Fruit fly (Drosophila melanogaster): ENCODE measurements around the gene CG11560.

The CG11560 gene

DNA sequence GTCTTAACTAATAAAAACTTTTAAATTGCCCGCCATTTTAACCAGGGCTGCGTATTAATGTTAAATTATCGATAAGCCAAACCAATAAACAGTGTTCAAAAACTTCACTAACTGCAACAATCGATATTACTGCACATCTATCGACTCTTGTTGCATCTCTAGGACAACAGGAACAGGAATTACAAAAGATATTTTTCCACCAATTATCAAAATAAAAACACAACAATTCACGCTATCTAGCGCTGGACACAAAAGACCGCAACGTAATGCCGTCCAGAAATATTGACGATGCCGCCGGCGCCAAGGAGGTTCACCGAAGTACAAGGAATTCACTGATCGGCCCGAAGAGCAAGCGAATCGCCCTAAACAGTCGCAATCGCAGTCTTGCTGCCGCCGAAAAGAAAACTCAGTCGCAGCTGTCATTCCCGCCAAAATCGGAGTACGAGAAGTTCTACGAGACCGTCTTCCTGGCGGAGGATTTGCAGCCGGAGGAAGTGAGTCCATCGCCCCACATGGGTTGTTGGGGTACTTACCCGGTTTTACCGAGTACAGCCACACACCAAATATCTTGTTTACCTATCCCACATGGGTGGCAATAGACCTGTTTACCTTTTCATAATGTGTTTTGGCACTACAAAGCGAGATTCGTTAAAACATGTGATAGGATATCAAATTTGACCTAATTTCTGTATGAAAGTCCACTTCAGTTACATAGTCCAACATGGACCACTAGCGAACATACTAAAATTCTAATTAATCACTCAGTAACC, 3.7 kb upstream of the CG11560 start, which contains the start of gene vers:
Gene vers (plus strand): TSS at position 136 of the 770 bp plus-strand sequence.
- TF ChIP-seq Sin3A (optimal IDR thresholded peaks at IDR 0.05) (no peak), Myc (optimal IDR thresholded peaks at IDR 0.05) (no peak), psq (optimal IDR thresholded peaks at IDR 0.05) (no peak)

- TF ChIP-seq insv (optimal IDR thresholded peaks at IDR 0.05) (no peak), Myc (optimal IDR thresholded peaks at IDR 0.05) (no peak), ttk (optimal IDR thresholded peaks at IDR 0.05) (no peak), Sin3A (optimal IDR thresholded peaks at IDR 0.05) (no peak), psq (optimal IDR thresholded peaks at IDR 0.05) (no peak)
Observed at dm6 chr3L:12118156-12118555, 1.7 kb upstream of the CG11560 start, which contains the start of gene ssp. Gene ssp, plus strand, starts transcription at chr3L:12118257.

- no peak for TF ChIP-seq Sin3A (optimal IDR thresholded peaks at IDR 0.05)
- TF ChIP-seq Myc (optimal IDR thresholded peaks at IDR 0.05) = no peak
- no peak for TF ChIP-seq insv (optimal IDR thresholded peaks at IDR 0.05)
- no peak for TF ChIP-seq h (optimal IDR thresholded peaks at IDR 0.05)
- no peak for TF ChIP-seq ttk (optimal IDR thresholded peaks at IDR 0.05)
- no peak for TF ChIP-seq psq (optimal IDR thresholded peaks at IDR 0.05)
Observed at dm6 chr3L:12118631-12119030, 1.2 kb upstream of the CG11560 start.

- TF ChIP-seq ttk (optimal IDR thresholded peaks at IDR 0.05) = no peak
- TF ChIP-seq Myc (optimal IDR thresholded peaks at IDR 0.05) = no peak
- TF ChIP-seq Sin3A (optimal IDR thresholded peaks at IDR 0.05) = no peak
- no peak for TF ChIP-seq insv (optimal IDR thresholded peaks at IDR 0.05)
- TF ChIP-seq h (optimal IDR thresholded peaks at IDR 0.05) = no peak
- no peak for TF ChIP-seq psq (optimal IDR thresholded peaks at IDR 0.05)
Observed at dm6 chr3L:12122891-12123290, 3.1 kb downstream of the CG11560 start.

- TF ChIP-seq ttk (optimal IDR thresholded peaks at IDR 0.05) = no peak
- TF ChIP-seq insv (optimal IDR thresholded peaks at IDR 0.05) = no peak
- TF ChIP-seq Myc (optimal IDR thresholded peaks at IDR 0.05) = no peak
- TF ChIP-seq psq (optimal IDR thresholded peaks at IDR 0.05) = no peak
- TF ChIP-seq h (optimal IDR thresholded peaks at IDR 0.05) = no peak
- TF ChIP-seq Sin3A (optimal IDR thresholded peaks at IDR 0.05) = no peak
Observed at dm6 chr3L:12124138-12124583, 4.3 kb downstream of the CG11560 start.

dm6 chr3L:12124975-12125374, 5.2 kb downstream of the CG11560 start, which contains the start of gene yps:
Gene yps, minus strand, starts transcription at chr3L:12125150.
- TF ChIP-seq Sin3A (optimal IDR thresholded peaks at IDR 0.05) = no peak
- TF ChIP-seq Myc (optimal IDR thresholded peaks at IDR 0.05) = no peak
- TF ChIP-seq psq (optimal IDR thresholded peaks at IDR 0.05) = no peak
- TF ChIP-seq h (optimal IDR thresholded peaks at IDR 0.05) = no peak
- no peak for TF ChIP-seq insv (optimal IDR thresholded peaks at IDR 0.05)
- TF ChIP-seq ttk (optimal IDR thresholded peaks at IDR 0.05) = no peak

DNA sequence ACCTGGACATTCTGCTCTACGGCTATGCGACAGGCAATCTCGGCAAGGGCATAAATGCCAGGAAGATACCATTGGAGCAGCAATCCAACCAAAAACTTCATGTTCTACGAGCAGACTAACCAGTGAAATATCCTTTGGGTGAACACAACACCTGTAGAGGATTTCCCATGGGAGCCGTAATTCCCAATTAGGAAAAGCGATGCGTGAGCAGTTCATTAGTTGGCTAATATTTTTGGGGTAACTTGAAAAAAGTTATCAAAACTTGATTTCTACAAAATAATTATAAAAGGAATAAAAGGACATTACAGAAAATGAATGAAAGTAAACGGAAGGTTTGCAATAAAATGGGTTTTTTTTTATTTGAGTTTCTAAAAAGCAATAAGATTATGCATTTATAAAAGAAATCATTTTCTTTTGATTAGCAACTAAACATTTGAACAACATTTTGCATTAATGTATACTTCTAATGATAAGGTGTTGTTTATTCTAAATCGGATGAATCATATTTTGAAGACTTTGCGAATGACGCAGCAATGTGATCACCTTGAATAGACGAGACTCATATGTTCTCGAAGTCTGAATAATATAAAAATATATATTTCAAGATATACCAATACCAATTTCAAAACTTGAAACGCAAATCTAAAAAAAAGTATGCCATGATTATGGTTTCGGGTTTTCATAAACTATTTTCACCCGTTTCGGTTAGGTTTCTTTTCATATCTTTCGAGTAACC, 7.6 kb downstream of the CG11560 start, which contains the start of the genes Ir68b and CG34241:
Gene Ir68b (minus strand): TSS at position 101 of the 736 bp plus-strand sequence.
Gene CG34241 (plus strand): TSS at position 686 of the 736 bp plus-strand sequence.
- TF ChIP-seq h (optimal IDR thresholded peaks at IDR 0.05) (no peak), Sin3A (optimal IDR thresholded peaks at IDR 0.05) (no peak), insv (optimal IDR thresholded peaks at IDR 0.05) (no peak), ttk (optimal IDR thresholded peaks at IDR 0.05) (no peak)

dm6 chr3L:12129111-12129510, 9.3 kb downstream of the CG11560 start, which contains the start of gene Lsp2:
Gene Lsp2, plus strand, starts transcription at chr3L:12129393.
- no peak for TF ChIP-seq psq (optimal IDR thresholded peaks at IDR 0.05)
- TF ChIP-seq ttk (optimal IDR thresholded peaks at IDR 0.05) = no peak
- no peak for TF ChIP-seq insv (optimal IDR thresholded peaks at IDR 0.05)
- no peak for TF ChIP-seq Myc (optimal IDR thresholded peaks at IDR 0.05)
- TF ChIP-seq h (optimal IDR thresholded peaks at IDR 0.05) = no peak
- TF ChIP-seq Sin3A (optimal IDR thresholded peaks at IDR 0.05) = no peak

DNA sequence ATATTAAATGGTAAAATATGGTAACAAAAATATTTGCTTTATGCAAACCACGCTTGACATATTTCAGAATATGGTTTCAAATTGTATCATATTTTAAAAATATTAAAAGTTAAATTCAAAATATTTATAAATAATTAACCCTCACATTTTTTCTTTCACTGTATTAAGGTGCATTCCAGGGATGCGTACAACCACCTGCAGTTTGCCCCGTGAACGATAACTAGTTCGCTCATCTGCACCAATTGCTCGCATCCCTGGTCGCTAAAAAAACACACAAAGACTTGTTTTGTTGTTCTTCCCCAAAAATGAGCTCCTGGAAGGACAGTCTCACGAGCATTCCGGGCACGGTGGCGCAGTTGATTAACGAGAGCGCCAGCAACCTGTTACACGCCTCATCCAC, 12.1 kb downstream of the CG11560 start, which contains the start of gene DEF8:
Gene DEF8 (plus strand): TSS at position 229 of the 400 bp plus-strand sequence.
- TF ChIP-seq Sin3A (optimal IDR thresholded peaks at IDR 0.05) (no peak), h (optimal IDR thresholded peaks at IDR 0.05) (no peak), insv (optimal IDR thresholded peaks at IDR 0.05) (no peak)

- TF ChIP-seq insv (optimal IDR thresholded peaks at IDR 0.05) (no peak), psq (optimal IDR thresholded peaks at IDR 0.05) (no peak), ttk (optimal IDR thresholded peaks at IDR 0.05) (no peak), Myc (optimal IDR thresholded peaks at IDR 0.05) (no peak), h (optimal IDR thresholded peaks at IDR 0.05) (no peak), Sin3A (optimal IDR thresholded peaks at IDR 0.05) (no peak)
Observed at dm6 chr3L:12136630-12137029, 16.8 kb downstream of the CG11560 start, which contains the start of the genes CG5645 and Atg12. Gene CG5645, minus strand, starts transcription at chr3L:12136706. Gene Atg12, plus strand, starts transcription at chr3L:12136967.

dm6 chr3L:12138113-12138899, 18.5 kb downstream of the CG11560 start, which contains the start of the genes ND-SGDH and RhoGAP68F:
Gene ND-SGDH, minus strand, starts transcription at chr3L:12138584.
Gene RhoGAP68F, plus strand, starts transcription at chr3L:12138868.
- no peak for TF ChIP-seq Myc (optimal IDR thresholded peaks at IDR 0.05)
- TF ChIP-seq h (optimal IDR thresholded peaks at IDR 0.05) = no peak
- no peak for TF ChIP-seq Sin3A (optimal IDR thresholded peaks at IDR 0.05)
- TF ChIP-seq psq (optimal IDR thresholded peaks at IDR 0.05) = no peak

All from Kc167 (cell line).